Worm (Caenorhabditis elegans) whole organism, early embryonic: Measurements from ENCODE around the gene srv-9.

Source experiments
- ama-1 ChIP-seq: fragments of 150-350 bp; optimal IDR thresholded peaks from 2 replicates; lab custom pipeline; 2014
- ceh-13 ChIP-seq: fragments of 200-800 bp; sonication (Bioruptor generic); optimal IDR thresholded peaks from 2 replicates; lab custom pipeline; 2018; ENCODE audit warnings: mild to moderate bottlenecking, missing genetic modification characterization, missing compliant biosample characterization
- ets-7 ChIP-seq: sonication (generic microtip); optimal IDR thresholded peaks from 2 replicates; lab custom pipeline; 2016; ENCODE audit warnings: missing genotype, missing genetic modification characterization, missing compliant biosample characterization
- hmg-4 ChIP-seq: fragments of 200-800 bp; sonication (Bioruptor generic); optimal IDR thresholded peaks from 2 replicates; lab custom pipeline; 2018; ENCODE audit warnings: mild to moderate bottlenecking, missing genetic modification characterization, missing compliant biosample characterization
- pes-1 ChIP-seq: fragments of 200-800 bp; sonication (Bioruptor generic); IDR thresholded peaks from 2 replicates; pipeline ENCODE4 v1.3.6; 2022; ENCODE audit warnings: missing genetic modification reagents, missing genetic modification characterization, missing compliant biosample characterization
- sea-1 ChIP-seq: fragments of 200-800 bp; sonication (Bioruptor generic); conservative IDR thresholded peaks from 2 replicates; pipeline ENCODE4 v1.3.6; 2022; ENCODE audit warnings: missing genetic modification characterization, missing compliant biosample characterization
- tbx-11 ChIP-seq: fragments of 200-800 bp; sonication (Bioruptor generic); IDR thresholded peaks from 2 replicates; pipeline ENCODE4 v1.3.6; 2022; ENCODE audit warnings: missing genetic modification characterization, missing compliant biosample characterization
- tra-4 ChIP-seq: sonication (generic microtip); optimal IDR thresholded peaks from 2 replicates; lab custom pipeline; 2017; ENCODE audit warnings: missing genetic modification characterization, missing compliant biosample characterization

- TF ChIP-seq tbx-11, result no peak
- TF ChIP-seq sea-1 (GFP tag; lab: Robert Waterston, UW), result no peak
- TF ChIP-seq tra-4 (tag; lab: Kevin White, UChicago), result no peak
- no peak for TF ChIP-seq ets-7 (tag; lab: Kevin White, UChicago)
- TF ChIP-seq ceh-13 (GFP tag; lab: Kevin White, UChicago), result no peak
- TF ChIP-seq ama-1 (lab: Kevin White, UChicago), result no peak
- TF ChIP-seq hmg-4 (GFP tag; lab: Kevin White, UChicago), result no peak
- no peak for TF ChIP-seq pes-1 (GFP tag; lab: Robert Waterston, UW)
These were observed 41.2 kb upstream of the srv-9 start for ce11 chrV:13464123-13464522.
